Worm (Caenorhabditis elegans) whole organism, L1 larva: ENCODE measurements around the gene mlc-7.

Experiments
- ama-1 ChIP-seq: fragments of 150-350 bp; optimal IDR thresholded peaks from 2 replicates; lab custom pipeline; 2014
- dpl-1 ChIP-seq, 3 experiments: fragments of 150-350 bp in 2 of 3; sonication (generic microtip) in 1 of 3; optimal IDR thresholded peaks; 2 replicates each; lab custom pipeline; 2014 to 2017; ENCODE audit warnings: missing biosample characterization in 3 of 3, missing genetic modification characterization in 3 of 3, missing genetic modification reagents in 3 of 3
- fkh-10 ChIP-seq: sonication (generic microtip); optimal IDR thresholded peaks from 2 replicates; lab custom pipeline; 2017; ENCODE audit warnings: missing biosample characterization, missing genetic modification reagents, missing genetic modification characterization
- lin-13 ChIP-seq: fragments of 150-350 bp; optimal IDR thresholded peaks from 2 replicates; lab custom pipeline; 2014; ENCODE audit warnings: missing biosample characterization, missing genetic modification reagents, missing genetic modification characterization
- lin-15B ChIP-seq: fragments of 150-350 bp; sonication (generic microtip); optimal IDR thresholded peaks from 3 replicates; lab custom pipeline; 2014; ENCODE audit warnings: missing biosample characterization, missing genetic modification characterization
- lin-39 ChIP-seq: fragments of 150-350 bp; optimal IDR thresholded peaks from 2 replicates; lab custom pipeline; 2014; ENCODE audit warnings: missing biosample characterization, missing genetic modification reagents, missing genetic modification characterization
- lsy-2 ChIP-seq, 2 experiments: fragments of 150-350 bp; optimal IDR thresholded peaks; 2 replicates each; lab custom pipeline; 2014; ENCODE audit warnings: missing biosample characterization in 2 of 2, missing genetic modification characterization in 2 of 2
- nhr-11 ChIP-seq: fragments of 150-350 bp; optimal IDR thresholded peaks from 2 replicates; lab custom pipeline; 2014; ENCODE audit warnings: missing biosample characterization, missing genetic modification characterization
- nhr-237 ChIP-seq: fragments of 150-350 bp; optimal IDR thresholded peaks from 2 replicates; lab custom pipeline; 2014; ENCODE audit warnings: missing biosample characterization, missing genetic modification characterization
- nhr-77 ChIP-seq: fragments of 150-350 bp; optimal IDR thresholded peaks from 2 replicates; lab custom pipeline; 2014; ENCODE audit warnings: missing biosample characterization, missing genetic modification characterization
- sptf-1 ChIP-seq: fragments of 150-350 bp; optimal IDR thresholded peaks from 2 replicates; lab custom pipeline; 2014; ENCODE audit warnings: missing biosample characterization, missing genetic modification characterization
- swsn-7 ChIP-seq: sonication (generic microtip); optimal IDR thresholded peaks from 2 replicates; lab custom pipeline; 2016; ENCODE audit warnings: missing genetic modification characterization, missing compliant biosample characterization
- unc-86 ChIP-seq: sonication (generic microtip); optimal IDR thresholded peaks from 2 replicates; lab custom pipeline; 2016; ENCODE audit warnings: missing genetic modification characterization, missing compliant biosample characterization
- ztf-4 ChIP-seq: fragments of 150-350 bp; optimal IDR thresholded peaks from 2 replicates; lab custom pipeline; 2014; ENCODE audit warnings: missing biosample characterization, missing genetic modification characterization

DNA sequence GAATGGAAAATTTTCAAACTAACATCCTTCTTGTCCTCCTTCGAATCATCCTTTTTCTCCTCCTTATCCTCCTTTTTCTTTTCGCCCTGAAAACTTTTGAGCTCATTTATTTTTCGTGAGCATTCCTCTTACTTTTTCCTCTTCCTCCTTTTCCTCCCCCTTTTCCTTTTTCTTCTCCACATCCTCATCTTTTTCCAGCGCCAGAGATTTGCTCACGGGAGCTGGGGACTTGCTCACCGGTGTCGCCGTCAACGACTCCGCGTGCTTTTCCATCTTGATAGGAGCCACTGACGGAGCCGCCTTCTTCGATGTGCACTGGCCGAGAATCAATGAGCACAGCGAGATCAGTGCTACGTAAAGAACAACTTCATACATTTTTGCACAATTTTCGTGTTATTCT lies 2.9 kb upstream of the mlc-7 start, which contains the start of gene K08E3.2:
- TF ChIP-seq fkh-10 (GFP tag; lab: Kevin White, UChicago) (no peak), lin-13 (GFP tag; lab: Kevin White, UChicago) (no peak), lsy-2 (tag; optimal IDR thresholded peaks at IDR 0.05; lab: Kevin White, UChicago) (no peak), lin-39 (tag; lab: Kevin White, UChicago) (no peak), dpl-1 (GFP tag; optimal IDR thresholded peaks at IDR 0.05; lab: Kevin White, UChicago) (no peak), ama-1 (lab: Kevin White, UChicago) (no peak), nhr-237 (no peak), lin-15B (tag; lab: Kevin White, UChicago) (no peak), ztf-4 (no peak), sptf-1 (no peak), nhr-11 (tag; lab: Kevin White, UChicago) (no peak), unc-86 (tag; lab: Kevin White, UChicago) (no peak), swsn-7 (no peak), nhr-77 (no peak)
